Worm (Caenorhabditis elegans) whole organism, early embryonic: ENCODE measurements around the gene R05G6.3.

Experiments
- F13C5.2 ChIP-seq: sonication (generic microtip); optimal IDR thresholded peaks from 2 replicates; lab custom pipeline; 2017; ENCODE audit warnings: mild to moderate bottlenecking, missing genetic modification characterization, inconsistent platforms, missing compliant biosample characterization
- aly-1 ChIP-seq: sonication (generic microtip); optimal IDR thresholded peaks from 2 replicates; lab custom pipeline; 2016; ENCODE audit warnings: missing genetic modification characterization, missing compliant biosample characterization
- ama-1 ChIP-seq: fragments of 150-350 bp; optimal IDR thresholded peaks from 2 replicates; lab custom pipeline; 2014
- ceh-13 ChIP-seq: fragments of 200-800 bp; sonication (Bioruptor generic); optimal IDR thresholded peaks from 2 replicates; lab custom pipeline; 2018; ENCODE audit warnings: mild to moderate bottlenecking, missing genetic modification characterization, missing compliant biosample characterization
- ets-7 ChIP-seq: sonication (generic microtip); optimal IDR thresholded peaks from 2 replicates; lab custom pipeline; 2016; ENCODE audit warnings: missing genotype, missing genetic modification characterization, missing compliant biosample characterization
- flt-1 ChIP-seq: fragments of 200-800 bp; sonication (Bioruptor generic); IDR thresholded peaks from 2 replicates; pipeline ENCODE4 v1.3.6; 2022; ENCODE audit warnings: missing genetic modification characterization, missing compliant biosample characterization
- hmbx-1 ChIP-seq: sonication (generic microtip); optimal IDR thresholded peaks from 2 replicates; lab custom pipeline; 2016; ENCODE audit warnings: mild to moderate bottlenecking, missing genetic modification characterization, missing compliant biosample characterization
- hnd-1 ChIP-seq: sonication (generic microtip); optimal IDR thresholded peaks from 2 replicates; lab custom pipeline; 2016; ENCODE audit warnings: missing genetic modification characterization, missing compliant biosample characterization
- scrt-1 ChIP-seq: fragments of 200-800 bp; sonication (Bioruptor generic); IDR thresholded peaks from 2 replicates; pipeline ENCODE4 v1.3.6; 2022; ENCODE audit warnings: missing genetic modification characterization, missing compliant biosample characterization
- tbx-11 ChIP-seq: fragments of 200-800 bp; sonication (Bioruptor generic); IDR thresholded peaks from 2 replicates; pipeline ENCODE4 v1.3.6; 2022; ENCODE audit warnings: missing genetic modification characterization, missing compliant biosample characterization

DNA sequence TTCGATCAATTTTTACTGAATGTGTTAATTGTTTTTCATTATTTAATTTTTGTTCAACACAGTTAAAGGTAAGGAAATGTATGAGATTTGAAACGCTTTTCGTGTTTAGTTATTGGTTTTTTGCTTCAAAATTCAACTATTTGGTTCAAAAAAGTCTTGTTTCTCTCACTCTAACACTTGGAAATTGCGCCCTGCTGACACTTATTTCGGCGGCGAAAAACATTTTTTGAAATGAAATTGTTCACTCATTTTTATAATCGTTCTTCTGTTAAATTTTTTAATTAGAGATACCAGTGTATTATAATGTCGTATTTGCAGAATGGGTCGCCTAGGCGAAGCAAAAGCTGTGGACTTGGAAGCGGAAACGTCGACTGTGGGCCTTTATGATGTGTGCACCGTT lies 38.2 kb upstream of the R05G6.3 start, which contains the start of gene rod-1:
- TF ChIP-seq F13C5.2 (tag; lab: Kevin White, UChicago) (no peak), ets-7 (tag; lab: Kevin White, UChicago) (no peak), aly-1 (tag; lab: Kevin White, UChicago) (no peak), ama-1 (lab: Kevin White, UChicago) (no peak), scrt-1 (GFP tag; lab: Robert Waterston, UW) (no peak), flt-1 (GFP tag; lab: Robert Waterston, UW) (no peak), hmbx-1 (no peak), tbx-11 (no peak), ceh-13 (GFP tag; lab: Kevin White, UChicago) (no peak), hnd-1 (tag; lab: Kevin White, UChicago) (no peak)
